Worm (Caenorhabditis elegans): ENCODE data around the gene Y73B6BL.270.
A peak's percentile ranks its signal among the peaks of the same experiment; 100 is the strongest.

The Y73B6BL.270 gene

DNA sequence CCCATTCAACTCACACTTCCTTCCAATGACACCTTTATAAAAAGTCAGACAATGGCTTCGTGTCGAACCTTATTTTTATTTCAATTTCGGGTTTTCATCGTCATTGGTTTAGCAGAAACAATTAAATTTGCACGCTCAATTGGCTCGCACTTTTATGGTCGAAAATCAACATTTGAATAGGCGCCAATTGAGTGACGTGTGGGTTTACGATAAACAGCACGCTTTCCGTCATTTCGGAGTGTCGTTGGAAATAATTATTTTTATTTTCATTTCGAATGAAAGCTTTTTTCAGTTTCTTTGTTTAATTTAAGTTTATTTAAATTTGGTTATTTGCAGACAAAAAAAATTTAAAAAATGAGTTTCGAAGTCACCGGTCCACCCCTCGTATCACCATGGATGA, 50.0 kb downstream of the Y73B6BL.270 start, which contains the start of gene exos-2:
exos-2 (plus strand) TSS at position 330 of the 400 bp plus-strand sequence.
- peak; percentile 0 for TF ChIP-seq nhr-237 (tag; optimal IDR thresholded peaks at IDR 0.05)
- TF ChIP-seq nhr-28 (tag; optimal IDR thresholded peaks at IDR 0.05), result no peak
- TF ChIP-seq sptf-1 (tag; optimal IDR thresholded peaks at IDR 0.05), result no peak
- TF ChIP-seq drap-1 (GFP tag; optimal IDR thresholded peaks at IDR 0.05), result no peak
- TF ChIP-seq flh-1 (GFP tag; optimal IDR thresholded peaks at IDR 0.05), result no peak
- no peak for TF ChIP-seq unc-62 (GFP tag; optimal IDR thresholded peaks at IDR 0.05)
- TF ChIP-seq pha-4 (tag; optimal IDR thresholded peaks at IDR 0.05), result no peak
- TF ChIP-seq nhr-12 (tag; optimal IDR thresholded peaks at IDR 0.05), result no peak
- no peak for TF ChIP-seq elt-1 (tag; optimal IDR thresholded peaks at IDR 0.05; ENCODE audit: borderline replicate concordance, insufficient read depth)
- no peak for TF ChIP-seq lin-32 (GFP tag; optimal IDR thresholded peaks at IDR 0.05)
- peak; percentile 16 for TF ChIP-seq mep-1 (tag; optimal IDR thresholded peaks at IDR 0.05)
- TF ChIP-seq mls-2 (tag; optimal IDR thresholded peaks at IDR 0.05), result no peak
- no peak for TF ChIP-seq cnd-1 (tag; optimal IDR thresholded peaks at IDR 0.05)
- no peak for TF ChIP-seq nhr-76 (tag; optimal IDR thresholded peaks at IDR 0.05)
- TF ChIP-seq bed-3 (GFP tag; optimal IDR thresholded peaks at IDR 0.05), result no peak
- no peak for TF ChIP-seq unc-120 (tag; optimal IDR thresholded peaks at IDR 0.05; ENCODE audit: poor library complexity, severe bottlenecking)
- TF ChIP-seq tbx-8 (GFP tag; optimal IDR thresholded peaks at IDR 0.05), result no peak
- no peak for TF ChIP-seq ceh-43 (GFP tag; optimal IDR thresholded peaks at IDR 0.05)
- peak; percentile 60 for TF ChIP-seq lsy-2 (tag; optimal IDR thresholded peaks at IDR 0.05)
- TF ChIP-seq ztf-11 (tag; optimal IDR thresholded peaks at IDR 0.05), result no peak
- TF ChIP-seq mab-5 (tag; optimal IDR thresholded peaks at IDR 0.05), result no peak
- TF ChIP-seq nhr-2 (tag; optimal IDR thresholded peaks at IDR 0.05), result no peak
- TF ChIP-seq ceh-83 (GFP tag; optimal IDR thresholded peaks at IDR 0.05), result no peak
- no peak for TF ChIP-seq snpc-4 (tag; optimal IDR thresholded peaks at IDR 0.05)
- no peak for TF ChIP-seq sem-2 (GFP tag; optimal IDR thresholded peaks at IDR 0.05)
- TF ChIP-seq M03D4.4 (tag; optimal IDR thresholded peaks at IDR 0.05), result no peak
- peak; percentile 35 for TF ChIP-seq hlh-1 (tag; optimal IDR thresholded peaks at IDR 0.05)
- TF ChIP-seq ham-2 (GFP tag; optimal IDR thresholded peaks at IDR 0.05), result no peak
- TF ChIP-seq ceh-39 (tag; optimal IDR thresholded peaks at IDR 0.05), result no peak
- TF ChIP-seq elt-3 (tag; optimal IDR thresholded peaks at IDR 0.05), result no peak
- no peak for TF ChIP-seq blmp-1 (tag; optimal IDR thresholded peaks at IDR 0.05)
- TF ChIP-seq lin-13 (tag; optimal IDR thresholded peaks at IDR 0.05), result no peak
- TF ChIP-seq ces-1 (GFP tag; optimal IDR thresholded peaks at IDR 0.05), result peak; percentile 80
- TF ChIP-seq zip-8 (tag; optimal IDR thresholded peaks at IDR 0.05), result no peak
- TF ChIP-seq unc-39 (tag; optimal IDR thresholded peaks at IDR 0.05), result no peak

DNA sequence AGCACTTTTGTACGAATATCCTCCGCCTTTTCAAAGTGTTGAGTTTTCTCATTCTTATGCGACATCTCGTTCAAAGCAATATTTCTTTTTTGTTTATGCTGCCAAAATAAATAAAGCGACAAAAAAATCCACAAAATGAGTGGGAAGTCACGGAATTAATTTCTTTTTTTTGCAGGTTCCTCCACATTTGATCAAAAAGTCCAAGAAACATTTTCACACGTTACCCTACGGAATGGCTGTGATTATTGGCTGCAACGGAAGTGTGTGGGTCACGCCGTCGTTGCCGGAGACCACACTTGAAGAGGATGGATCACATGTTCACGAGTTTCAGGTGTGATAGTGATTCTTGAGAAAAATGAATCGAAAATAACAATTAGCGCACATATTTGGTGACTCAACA, 51.4 kb downstream of the Y73B6BL.270 start, which contains the start of gene Y73B6BL.22:
Y73B6BL.22 (minus strand) TSS at position 101 of the 400 bp plus-strand sequence.
- TF ChIP-seq ces-1 (GFP tag; optimal IDR thresholded peaks at IDR 0.05), result no peak
- no peak for TF ChIP-seq lin-13 (tag; optimal IDR thresholded peaks at IDR 0.05)
- no peak for TF ChIP-seq zip-8 (tag; optimal IDR thresholded peaks at IDR 0.05)

DNA sequence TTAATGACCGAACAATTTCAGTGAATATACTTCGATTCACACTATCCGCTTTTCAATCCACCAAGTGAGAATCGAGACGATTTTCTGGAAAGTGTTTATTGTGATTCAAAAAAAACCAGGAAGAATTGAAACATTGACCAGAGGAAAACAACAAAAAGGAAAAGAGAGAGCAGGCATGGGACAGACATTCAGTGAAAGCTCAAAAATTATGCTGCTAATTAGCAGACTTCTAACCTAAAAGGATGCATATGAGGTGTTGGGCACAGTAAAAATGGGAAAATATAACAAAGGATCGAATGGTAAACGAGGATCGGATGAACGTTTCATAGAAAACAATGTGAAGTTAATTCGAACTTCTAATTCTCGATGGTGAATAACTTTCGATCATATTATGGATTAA, 52.5 kb downstream of the Y73B6BL.270 start:
- TF ChIP-seq sem-2 (GFP tag; optimal IDR thresholded peaks at IDR 0.05), result no peak
- no peak for TF ChIP-seq sptf-1 (tag; optimal IDR thresholded peaks at IDR 0.05)
- no peak for TF ChIP-seq snpc-4 (tag; optimal IDR thresholded peaks at IDR 0.05)
- TF ChIP-seq tbx-8 (GFP tag; optimal IDR thresholded peaks at IDR 0.05), result no peak
- TF ChIP-seq elt-3 (tag; optimal IDR thresholded peaks at IDR 0.05), result no peak
- no peak for TF ChIP-seq blmp-1 (tag; optimal IDR thresholded peaks at IDR 0.05)
- no peak for TF ChIP-seq ztf-11 (tag; optimal IDR thresholded peaks at IDR 0.05)
- TF ChIP-seq drap-1 (GFP tag; optimal IDR thresholded peaks at IDR 0.05), result no peak
- TF ChIP-seq lin-32 (GFP tag; optimal IDR thresholded peaks at IDR 0.05), result no peak
- TF ChIP-seq lsy-2 (tag; optimal IDR thresholded peaks at IDR 0.05), result no peak
- TF ChIP-seq zip-8 (tag; optimal IDR thresholded peaks at IDR 0.05), result no peak
- TF ChIP-seq nhr-237 (tag; optimal IDR thresholded peaks at IDR 0.05), result no peak
- no peak for TF ChIP-seq nhr-12 (tag; optimal IDR thresholded peaks at IDR 0.05)
- no peak for TF ChIP-seq bed-3 (GFP tag; optimal IDR thresholded peaks at IDR 0.05)
